Fruit fly (Drosophila melanogaster) Kc167 (cell line): ENCODE measurements around the gene CG5111.

Experiments
- Myc ChIP-seq: fragments of >200 bp; optimal IDR thresholded peaks from 2 replicates; lab custom pipeline; 2017; ENCODE audit warnings: missing external identifiers
- Sin3A ChIP-seq: fragments of >200 bp; optimal IDR thresholded peaks from 2 replicates; lab custom pipeline; 2018; ENCODE audit warnings: missing external identifiers
- h ChIP-seq: fragments of >200 bp; optimal IDR thresholded peaks from 3 replicates; lab custom pipeline; 2018; ENCODE audit warnings: missing external identifiers
- insv ChIP-seq: fragments of >200 bp; optimal IDR thresholded peaks from 3 replicates; lab custom pipeline; 2018; ENCODE audit warnings: missing external identifiers
- psq ChIP-seq: fragments of >200 bp; optimal IDR thresholded peaks from 2 replicates; lab custom pipeline; 2017; ENCODE audit warnings: missing external identifiers
- ttk ChIP-seq: sonication (Bioruptor generic); optimal IDR thresholded peaks from 2 replicates; lab custom pipeline; 2017; ENCODE audit warnings: missing external identifiers

DNA sequence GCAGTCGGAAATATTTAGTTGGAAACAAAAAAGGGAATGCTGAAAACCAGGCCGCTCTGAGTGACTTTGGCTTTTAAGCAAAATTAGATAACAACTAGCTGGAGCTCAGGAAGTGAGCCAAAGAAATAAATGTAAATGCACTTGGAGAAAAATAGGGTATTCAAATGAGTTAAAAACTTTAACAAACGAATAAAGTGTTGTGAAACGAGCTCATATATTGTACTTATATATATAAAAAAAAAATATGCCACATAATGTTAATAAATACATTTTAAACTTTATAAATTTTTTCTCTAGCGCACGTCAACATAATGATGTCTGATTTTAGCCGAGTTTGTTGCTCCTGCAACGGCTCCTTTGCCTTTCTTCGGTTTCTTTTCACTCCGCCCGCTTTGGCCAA is 46.1 kb downstream of the CG5111 start:
- TF ChIP-seq insv (lab: Kevin White, UChicago) (no peak), psq (no peak), Sin3A (lab: Kevin White, UChicago) (no peak), h (lab: Kevin White, UChicago) (no peak), ttk (no peak), Myc (lab: Kevin White, UChicago) (no peak)
